Worm (Caenorhabditis elegans) whole organism, midembryonic: ENCODE results near the gene srg-6.

Source experiments
- cog-1 ChIP-seq: sonication (generic microtip); optimal IDR thresholded peaks from 2 replicates; lab custom pipeline; 2016; ENCODE audit warnings: missing genetic modification characterization, missing compliant biosample characterization
- flt-1 ChIP-seq: fragments of 200-800 bp; sonication (Bioruptor generic); IDR thresholded peaks from 2 replicates; pipeline ENCODE4 v1.3.6; 2022; ENCODE audit warnings: missing genetic modification characterization, missing compliant biosample characterization
- klf-2 ChIP-seq: fragments of 200-800 bp; sonication (Bioruptor generic); conservative IDR thresholded peaks from 2 replicates; pipeline ENCODE4 v1.3.6; 2022; ENCODE audit warnings: missing genetic modification reagents, missing genetic modification characterization, missing compliant biosample characterization
- tab-1 ChIP-seq: fragments of 200-800 bp; sonication (Bioruptor generic); IDR thresholded peaks from 2 replicates; pipeline ENCODE4 v1.3.6; 2022; ENCODE audit warnings: missing genetic modification characterization, missing compliant biosample characterization
- ztf-23 ChIP-seq: fragments of 200-800 bp; sonication (Bioruptor generic); IDR thresholded peaks from 2 replicates; pipeline ENCODE4 v1.3.6; 2022; ENCODE audit warnings: missing genetic modification reagents, missing genetic modification characterization, missing compliant biosample characterization

DNA sequence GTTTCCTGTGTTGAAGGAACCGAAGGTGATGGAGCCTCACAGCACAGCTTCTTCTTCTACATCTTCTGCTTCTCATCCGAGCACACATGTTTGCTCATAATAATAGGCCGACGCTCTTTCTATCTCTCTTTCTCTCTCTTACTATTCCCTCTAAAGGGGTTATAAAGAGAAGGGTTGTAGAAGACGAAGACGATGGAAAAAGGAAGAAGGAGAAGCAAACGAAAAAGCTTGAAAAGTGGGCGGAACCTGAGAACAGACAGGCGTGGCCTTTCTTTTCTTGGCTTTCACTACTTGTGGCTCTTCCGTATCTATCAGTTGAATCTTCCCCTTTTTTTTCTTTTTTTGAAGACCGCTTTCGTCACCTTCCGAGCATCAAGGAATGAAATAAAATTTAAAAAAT, 42.0 kb upstream of the srg-6 start:
- no peak for TF ChIP-seq flt-1 (GFP tag; lab: Robert Waterston, UW)
- no peak for TF ChIP-seq ztf-23 (GFP tag; lab: Robert Waterston, UW)
- no peak for TF ChIP-seq cog-1 (tag; lab: Kevin White, UChicago)
- TF ChIP-seq klf-2 (GFP tag; lab: Robert Waterston, UW) = no peak
- TF ChIP-seq tab-1 (GFP tag; lab: Robert Waterston, UW) = no peak
